Worm (Caenorhabditis elegans): Measurements from ENCODE around the gene F37A4.2.

F37A4.2 gene

ce11 chrIII:6711590-6711989, 10.7 kb upstream of the F37A4.2 start, which contains the start of gene F37A4.5:
TSS of gene F37A4.5 (plus strand) at chrIII:6711890.
- TF ChIP-seq nhr-77 (tag; optimal IDR thresholded peaks at IDR 0.05) (no peak), dsc-1 (tag; optimal IDR thresholded peaks at IDR 0.05) (no peak)

DNA sequence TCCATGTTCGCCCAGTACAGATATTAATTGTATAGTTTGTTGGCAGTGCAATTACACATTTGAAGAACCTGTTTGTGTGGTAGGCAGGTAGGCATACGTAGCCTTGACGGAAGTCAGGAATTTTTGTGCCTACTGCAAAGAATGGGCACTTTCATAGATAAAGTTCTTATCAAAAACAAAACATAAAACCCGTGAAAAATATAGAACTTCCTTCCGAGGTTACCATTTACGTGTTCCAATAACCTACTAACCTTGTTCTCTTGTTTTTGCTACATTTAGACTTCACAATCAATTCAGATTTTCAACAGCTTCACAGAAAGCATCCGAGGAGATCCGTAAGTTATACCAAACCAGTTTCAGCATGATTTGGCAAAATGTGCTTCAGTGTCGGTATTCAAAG, 9.0 kb upstream of the F37A4.2 start, which contains the start of gene F37A4.4:
Gene F37A4.4, plus strand, starts transcription at position 301 of the 400 bp plus-strand sequence.
- no peak for TF ChIP-seq grh-1 (GFP tag; IDR thresholded peaks at IDR 0.05)
- TF ChIP-seq nhr-71 (tag; optimal IDR thresholded peaks at IDR 0.05), result no peak
- no peak for TF ChIP-seq unc-30 (tag; optimal IDR thresholded peaks at IDR 0.05)
- TF ChIP-seq lin-15B (tag; optimal IDR thresholded peaks at IDR 0.05), result no peak
- TF ChIP-seq zip-4 (GFP tag; optimal IDR thresholded peaks at IDR 0.05), result no peak
- no peak for TF ChIP-seq nhr-237 (tag; optimal IDR thresholded peaks at IDR 0.05)
- no peak for TF ChIP-seq hlh-17 (GFP tag; optimal IDR thresholded peaks at IDR 0.05; ENCODE audit: borderline replicate concordance)
- no peak for TF ChIP-seq swsn-7 (tag; optimal IDR thresholded peaks at IDR 0.05)

- no peak for TF ChIP-seq mep-1 (tag; optimal IDR thresholded peaks at IDR 0.05)
- TF ChIP-seq nhr-71 (tag; optimal IDR thresholded peaks at IDR 0.05), result no peak
- no peak for TF ChIP-seq ceh-90 (tag; optimal IDR thresholded peaks at IDR 0.05)
- no peak for TF ChIP-seq grh-1 (GFP tag; IDR thresholded peaks at IDR 0.05)
Measured at ce11 chrIII:6718270-6718669, 4.0 kb upstream of the F37A4.2 start, which contains the start of gene F37A4.3. TSS of gene F37A4.3 (plus strand) at chrIII:6718570.

DNA sequence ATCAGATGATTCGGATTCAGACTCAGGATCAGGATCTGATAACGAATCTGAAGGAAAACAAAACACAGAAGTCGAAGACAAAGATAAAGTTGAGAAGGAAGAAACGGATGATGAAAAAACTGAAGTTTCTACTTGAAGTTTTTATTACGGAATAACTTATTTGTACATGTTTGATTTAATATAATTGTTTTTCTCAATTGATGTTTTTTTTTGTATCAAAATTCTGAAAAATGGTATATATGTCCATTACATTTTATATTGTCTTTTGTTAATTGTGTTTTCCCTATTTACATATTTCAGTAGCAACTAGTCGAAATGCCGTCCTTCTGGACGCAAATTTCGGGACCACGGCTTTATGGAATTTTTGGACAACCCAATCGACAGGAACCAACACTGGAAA, 835 bp downstream of the F37A4.2 start, which contains the start of gene F37A4.1:
Gene F37A4.1, plus strand, starts transcription at position 301 of the 400 bp plus-strand sequence.
- TF ChIP-seq efl-1 (optimal IDR thresholded peaks at IDR 0.05) (no peak), efl-1 (GFP tag; optimal IDR thresholded peaks at IDR 0.05 in 1 of 2) (peak in 1 of 2 experiments; percentile 60), ztf-11 (tag; optimal IDR thresholded peaks at IDR 0.05) (no peak)

- TF ChIP-seq unc-130 (tag; optimal IDR thresholded peaks at IDR 0.05) (no peak), grh-1 (GFP tag; IDR thresholded peaks at IDR 0.05) (no peak), isw-1 (GFP tag; IDR thresholded peaks at IDR 0.05) (no peak), jun-1 (tag; optimal IDR thresholded peaks at IDR 0.05) (no peak), alr-1 (tag; optimal IDR thresholded peaks at IDR 0.05; ENCODE audit: borderline replicate concordance) (no peak), zag-1 (tag; optimal IDR thresholded peaks at IDR 0.05) (no peak), rnt-1 (tag; optimal IDR thresholded peaks at IDR 0.05) (no peak), dsc-1 (tag; optimal IDR thresholded peaks at IDR 0.05) (no peak), zip-4 (GFP tag; optimal IDR thresholded peaks at IDR 0.05) (no peak), C16A3.4 (tag; optimal IDR thresholded peaks at IDR 0.05) (no peak), ceh-8 (GFP tag; optimal IDR thresholded peaks at IDR 0.05) (no peak), ceh-90 (tag; optimal IDR thresholded peaks at IDR 0.05) (no peak), lir-3 (tag; optimal IDR thresholded peaks at IDR 0.05; ENCODE audit: poor library complexity) (no peak), vab-15 (tag; optimal IDR thresholded peaks at IDR 0.05) (no peak), unc-86 (tag; optimal IDR thresholded peaks at IDR 0.05) (no peak), lsy-2 (tag; optimal IDR thresholded peaks at IDR 0.05) (no peak), ceh-88 (GFP tag; IDR thresholded peaks at IDR 0.05) (no peak), Y116A8C.19 (tag; optimal IDR thresholded peaks at IDR 0.05; ENCODE audit: borderline replicate concordance) (no peak), swsn-7 (tag; optimal IDR thresholded peaks at IDR 0.05) (no peak), fkh-4 (tag; optimal IDR thresholded peaks at IDR 0.05; ENCODE audit: borderline replicate concordance) (no peak)
Measured at ce11 chrIII:6725489-6725888, 3.2 kb downstream of the F37A4.2 start, which contains the start of gene wdr-4. TSS of gene wdr-4 (plus strand) at chrIII:6725789.

- TF ChIP-seq ztf-4 (tag; optimal IDR thresholded peaks at IDR 0.05) (no peak), nhr-12 (tag; optimal IDR thresholded peaks at IDR 0.05) (no peak), unc-62 (GFP tag; optimal IDR thresholded peaks at IDR 0.05) (no peak), lir-3 (tag; optimal IDR thresholded peaks at IDR 0.05; ENCODE audit: poor library complexity) (no peak), nhr-47 (tag; optimal IDR thresholded peaks at IDR 0.05) (peak; percentile 17), nhr-237 (tag; optimal IDR thresholded peaks at IDR 0.05) (no peak), fkh-8 (tag; optimal IDR thresholded peaks at IDR 0.05) (peak; percentile 23), efl-1 (optimal IDR thresholded peaks at IDR 0.05) (no peak), efl-1 (GFP tag; optimal IDR thresholded peaks at IDR 0.05 in 1 of 2) (no peak), nhr-28 (tag; optimal IDR thresholded peaks at IDR 0.05) (no peak), nhr-77 (tag; optimal IDR thresholded peaks at IDR 0.05) (no peak), sox-4 (tag; optimal IDR thresholded peaks at IDR 0.05) (no peak), sup-37 (GFP tag; optimal IDR thresholded peaks at IDR 0.05) (no peak), lin-39 (tag; optimal IDR thresholded peaks at IDR 0.05) (no peak), rnt-1 (tag; optimal IDR thresholded peaks at IDR 0.05) (peak; percentile 43), nhr-85 (tag) (no peak), sptf-1 (tag; optimal IDR thresholded peaks at IDR 0.05) (no peak), hlh-4 (tag; optimal IDR thresholded peaks at IDR 0.05) (no peak)
Measured at ce11 chrIII:6730185-6730850, 8.1 kb downstream of the F37A4.2 start, which contains the start of the genes Y102E9.5 and odr-4. TSS of gene Y102E9.5 (minus strand) at chrIII:6730285. TSS of gene odr-4 (plus strand) at chrIII:6730800.

Data from whole organism, L1 larva.